Worm (Caenorhabditis elegans) whole organism, L4 larva: ENCODE results near the gene spat-1.

ENCODE experiments used
- F26F4.8 ChIP-seq: fragments of 200-800 bp; sonication (Bioruptor generic); conservative IDR thresholded peaks from 2 replicates; pipeline ENCODE4 v1.3.6; 2022; ENCODE audit warnings: missing genetic modification characterization, missing compliant biosample characterization
- F37D6.2 ChIP-seq: sonication (generic microtip); optimal IDR thresholded peaks from 2 replicates; lab custom pipeline; 2016; ENCODE audit warnings: mild to moderate bottlenecking, missing genetic modification characterization, missing compliant biosample characterization
- F44E2.7 ChIP-seq: fragments of 200-800 bp; sonication (Bioruptor generic); IDR thresholded peaks from 2 replicates; pipeline ENCODE4 v2.1.2; 2022; ENCODE audit warnings: missing genetic modification characterization, missing compliant biosample characterization
- Y5F2A.4 ChIP-seq: fragments of 200-800 bp; sonication (Bioruptor generic); optimal IDR thresholded peaks from 2 replicates; lab custom pipeline; 2018; ENCODE audit warnings: mild to moderate bottlenecking, missing genetic modification characterization, missing compliant biosample characterization
- ZK337.2 ChIP-seq: fragments of 200-800 bp; sonication (Bioruptor generic); IDR thresholded peaks from 2 replicates; pipeline ENCODE4 v1.3.6; 2022; ENCODE audit warnings: missing genetic modification reagents, missing genetic modification characterization, missing compliant biosample characterization
- aha-1 ChIP-seq: fragments of 150-350 bp; peaks from one replicate; lab custom pipeline; 2014; ENCODE audit warnings: missing biosample characterization, missing genetic modification characterization
- aly-2 ChIP-seq: sonication (generic microtip); optimal IDR thresholded peaks from 2 replicates; lab custom pipeline; 2018; ENCODE audit warnings: missing biosample characterization, missing genetic modification characterization
- ctbp-1 ChIP-seq: fragments of 200-800 bp; sonication (Bioruptor generic); IDR thresholded peaks from 2 replicates; pipeline ENCODE4 v1.3.6; 2022; ENCODE audit warnings: missing genetic modification reagents, missing genetic modification characterization, missing compliant biosample characterization
- daf-16 ChIP-seq, 3 experiments: sonication (generic microtip); optimal IDR thresholded peaks; 2 replicates each; lab custom pipeline; 2016 to 2017; ENCODE audit warnings: missing genetic modification characterization in 3 of 3, missing genetic modification reagents in 3 of 3, mild to moderate bottlenecking in 2 of 3, missing compliant biosample characterization in 2 of 3, missing biosample characterization in 1 of 3, moderate library complexity in 1 of 3
- dmd-9 ChIP-seq: fragments of 200-800 bp; sonication (Bioruptor generic); IDR thresholded peaks from 2 replicates; pipeline ENCODE4 v1.3.6; 2022; ENCODE audit warnings: missing genetic modification reagents, missing genetic modification characterization, missing compliant biosample characterization
- egl-43 ChIP-seq: fragments of 200-800 bp; sonication (Bioruptor generic); IDR thresholded peaks from 2 replicates; pipeline ENCODE4 v1.3.6; 2022; ENCODE audit warnings: missing genetic modification reagents, missing genetic modification characterization, missing compliant biosample characterization
- fkh-10 ChIP-seq: fragments of 150-350 bp; optimal IDR thresholded peaks from 2 replicates; lab custom pipeline; 2014; ENCODE audit warnings: missing biosample characterization, missing genetic modification reagents, missing genetic modification characterization
- gei-8 ChIP-seq: fragments of 200-800 bp; sonication (Bioruptor generic); optimal IDR thresholded peaks from 2 replicates; lab custom pipeline; 2018; ENCODE audit warnings: mild to moderate bottlenecking, missing genetic modification characterization, missing compliant biosample characterization
- hif-1 ChIP-seq, 2 experiments: sonication (generic microtip); optimal IDR thresholded peaks; 2 replicates each; lab custom pipeline; 2016 to 2017; ENCODE audit warnings: missing compliant biosample characterization in 2 of 2, missing genetic modification characterization in 2 of 2, missing genetic modification reagents in 2 of 2, missing genotype in 2 of 2, mild to moderate bottlenecking in 1 of 2
- hmg-1.1 ChIP-seq: fragments of 200-800 bp; sonication (Bioruptor generic); IDR thresholded peaks from 2 replicates; pipeline ENCODE4 v1.3.6; 2022; ENCODE audit warnings: missing genetic modification reagents, missing genetic modification characterization, missing compliant biosample characterization
- lin-38 ChIP-seq: fragments of 200-800 bp; sonication (Bioruptor generic); IDR thresholded peaks from 2 replicates; pipeline ENCODE4 v1.3.6; 2022; ENCODE audit warnings: missing genetic modification reagents, missing genetic modification characterization, missing compliant biosample characterization
- lsy-2 ChIP-seq, 2 experiments: fragments of 150-350 bp in 1 of 2; sonication (generic microtip) in 1 of 2; optimal IDR thresholded peaks; 2 replicates each; lab custom pipeline; 2014 to 2017; ENCODE audit warnings: missing biosample characterization in 2 of 2, missing genetic modification characterization in 2 of 2
- madf-5 ChIP-seq, 2 experiments: fragments of 200-800 bp; sonication (Bioruptor generic); IDR thresholded peaks; 2 replicates each; pipeline ENCODE4 v1.3.6; 2022; ENCODE audit warnings: missing compliant biosample characterization in 2 of 2, missing genetic modification characterization in 2 of 2
- mes-2 ChIP-seq: sonication (generic microtip); optimal IDR thresholded peaks from 2 replicates; lab custom pipeline; 2016; ENCODE audit warnings: missing genotype, mild to moderate bottlenecking, missing genetic modification characterization, missing compliant biosample characterization; ENCODE audit not compliant: poor library complexity, severe bottlenecking
- nhr-102 ChIP-seq: sonication (generic microtip); optimal IDR thresholded peaks from 2 replicates; lab custom pipeline; 2016; ENCODE audit warnings: mild to moderate bottlenecking, missing genetic modification characterization, moderate library complexity, missing compliant biosample characterization
- nhr-25 ChIP-seq: sonication (generic microtip); optimal IDR thresholded peaks from 2 replicates; lab custom pipeline; 2017; ENCODE audit warnings: missing genetic modification characterization, mild to moderate bottlenecking, missing compliant biosample characterization, antibody characterized with exemption, moderate library complexity, borderline replicate concordance; ENCODE audit not compliant: insufficient read depth
- nhr-76 ChIP-seq: fragments of 150-350 bp; optimal IDR thresholded peaks from 2 replicates; lab custom pipeline; 2014; ENCODE audit warnings: missing biosample characterization, missing genetic modification characterization
- nhr-77 ChIP-seq: fragments of 150-350 bp; optimal IDR thresholded peaks from 2 replicates; lab custom pipeline; 2014; ENCODE audit warnings: missing biosample characterization, missing genetic modification characterization
- rbr-2 ChIP-seq: sonication (generic microtip); optimal IDR thresholded peaks from 2 replicates; lab custom pipeline; 2016; ENCODE audit warnings: missing genotype, missing genetic modification characterization, missing compliant biosample characterization
- saeg-2 ChIP-seq: fragments of 200-800 bp; sonication (Bioruptor generic); IDR thresholded peaks from 2 replicates; pipeline ENCODE4 v1.3.6; 2022; ENCODE audit warnings: missing genetic modification reagents, missing genetic modification characterization, missing compliant biosample characterization
- set-16 ChIP-seq: fragments of 200-800 bp; sonication (Bioruptor generic); IDR thresholded peaks from 2 replicates; pipeline ENCODE4 v1.3.6; 2022; ENCODE audit warnings: missing genetic modification reagents, missing genetic modification characterization, missing compliant biosample characterization
- spr-3 ChIP-seq: fragments of 200-800 bp; sonication (Bioruptor generic); optimal IDR thresholded peaks from 2 replicates; lab custom pipeline; 2018; ENCODE audit warnings: mild to moderate bottlenecking, missing genetic modification characterization, missing compliant biosample characterization
- unc-130 ChIP-seq: sonication (generic microtip); optimal IDR thresholded peaks from 2 replicates; lab custom pipeline; 2016; ENCODE audit warnings: missing genetic modification reagents, missing genetic modification characterization, missing compliant biosample characterization
- unc-62 ChIP-seq, 3 experiments: fragments of 150-350 bp in 1 of 3; sonication (generic microtip); optimal IDR thresholded peaks in 2 of 3; peaks in 1 of 3; 1 replicate in 1 of 3; 2 replicates in 2 of 3; lab custom pipeline; 2014 to 2017; ENCODE audit warnings: missing biosample characterization in 3 of 3, missing genetic modification characterization in 3 of 3, missing genetic modification reagents in 3 of 3, missing genotype in 1 of 3
- zag-1 ChIP-seq: fragments of 150-350 bp; optimal IDR thresholded peaks from 2 replicates; lab custom pipeline; 2014; ENCODE audit warnings: missing biosample characterization, missing genetic modification characterization
- ztf-7 ChIP-seq: fragments of 150-350 bp; optimal IDR thresholded peaks from 2 replicates; lab custom pipeline; 2014; ENCODE audit warnings: missing biosample characterization, missing genetic modification characterization

spat-1 gene

ce11 chrII:14563766-14564370, 35.3 kb downstream of the spat-1 start:
- TF ChIP-seq hmg-1.1 (GFP tag; lab: Robert Waterston, UW) = 0 out of 2 replicates have a peak, but pooled peaks have one; percentile 44
- TF ChIP-seq nhr-77 (tag; lab: Kevin White, UChicago) = peak; percentile 32
- TF ChIP-seq madf-5 (GFP tag; IDR thresholded peaks at IDR 0.05; lab: Robert Waterston, UW) = peak in 1 of 2 experiments; percentile 43; a peak in 1 of 4 replicates
- peak; percentile 69; the same call in 1 of the 2 replicates for TF ChIP-seq ZK337.2 (GFP tag; lab: Robert Waterston, UW)
- TF ChIP-seq unc-130 = peak; percentile 12
- peak; percentile 71 for TF ChIP-seq mes-2 (tag; lab: Kevin White, UChicago)
- TF ChIP-seq lsy-2 (tag; optimal IDR thresholded peaks at IDR 0.05; lab: Kevin White, UChicago) = peak; percentile 15 to 94
- TF ChIP-seq lin-38 = peak; percentile 48
- peak in 1 of 2 experiments; percentile 32 for TF ChIP-seq hif-1 (tag; optimal IDR thresholded peaks at IDR 0.05; lab: Kevin White, UChicago)

DNA sequence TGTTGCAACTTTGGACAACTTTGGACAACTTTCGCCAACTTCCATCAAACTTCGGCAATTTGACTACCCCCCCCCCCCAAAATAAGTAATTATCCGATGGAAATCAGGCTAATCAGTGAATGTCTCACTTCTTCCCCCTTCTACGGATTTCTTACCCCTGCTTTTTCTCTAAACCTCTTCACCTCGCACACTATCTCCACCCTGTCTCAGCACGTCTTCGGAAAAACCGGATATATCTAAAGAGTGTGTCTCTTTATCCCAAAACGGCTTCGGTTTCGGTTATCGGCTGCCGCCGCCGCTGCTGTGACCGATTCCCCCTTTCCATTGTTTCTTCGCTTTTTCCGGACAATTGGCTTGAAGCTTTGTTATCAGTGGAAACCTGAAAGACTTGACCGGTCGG, 39.3 kb downstream of the spat-1 start:
- TF ChIP-seq daf-16 (GFP tag; optimal IDR thresholded peaks at IDR 0.05; lab: Kevin White, UChicago) = no peak
- no peak for TF ChIP-seq daf-16 (tag; optimal IDR thresholded peaks at IDR 0.05; lab: Kevin White, UChicago)
- peak; percentile 68 for TF ChIP-seq aha-1 (tag; lab: Kevin White, UChicago)
- TF ChIP-seq, all 104 proteins: peak for 1

ce11 chrII:14569322-14569721, 40.8 kb downstream of the spat-1 start:
- TF ChIP-seq madf-5 (GFP tag; IDR thresholded peaks at IDR 0.05; lab: Robert Waterston, UW) (0 out of 4 replicates have a peak, but pooled peaks of 1 of the 2 experiments have one; percentile 27), lsy-2 (tag; optimal IDR thresholded peaks at IDR 0.05; lab: Kevin White, UChicago) (peak in 1 of 2 experiments; percentile 10), set-16 (GFP tag; lab: Robert Waterston, UW) (peak; percentile 84), nhr-102 (no peak), ctbp-1 (0 out of 2 replicates have a peak, but pooled peaks have one; percentile 51), ztf-7 (tag; lab: Kevin White, UChicago) (no peak), hmg-1.1 (GFP tag; lab: Robert Waterston, UW) (peak; percentile 43; the same call in 1 of the 2 replicates), aly-2 (no peak), zag-1 (tag; lab: Kevin White, UChicago) (no peak), daf-16 (GFP tag; optimal IDR thresholded peaks at IDR 0.05; lab: Kevin White, UChicago) (no peak), daf-16 (tag; optimal IDR thresholded peaks at IDR 0.05; lab: Kevin White, UChicago) (peak; percentile 10), fkh-10 (GFP tag; lab: Kevin White, UChicago) (peak; percentile 10), F37D6.2 (tag; lab: Kevin White, UChicago) (peak; percentile 7), rbr-2 (tag; lab: Kevin White, UChicago) (peak; percentile 40), saeg-2 (GFP tag; lab: Robert Waterston, UW) (no peak), egl-43 (GFP tag; lab: Robert Waterston, UW) (peak; percentile 63; the same call in 1 of the 2 replicates), F26F4.8 (GFP tag; lab: Robert Waterston, UW) (0 out of 2 replicates have a peak, but pooled peaks have one; percentile 16)

ce11 chrII:14570541-14571160, 42.1 kb downstream of the spat-1 start:
- TF ChIP-seq Y5F2A.4 (no peak), unc-62 (GFP tag; optimal IDR thresholded peaks at IDR 0.05 in 1 of 2; lab: Kevin White, UChicago) (peak in 1 of 2 experiments; percentile 86), unc-62 (tag; optimal IDR thresholded peaks at IDR 0.05; lab: Kevin White, UChicago) (no peak), saeg-2 (GFP tag; lab: Robert Waterston, UW) (no peak), nhr-76 (tag; lab: Kevin White, UChicago) (no peak), dmd-9 (GFP tag; lab: Robert Waterston, UW) (no peak), spr-3 (GFP tag; lab: Kevin White, UChicago) (no peak), egl-43 (GFP tag; lab: Robert Waterston, UW) (0 out of 2 replicates have a peak, but pooled peaks have one; percentile 11), F44E2.7 (GFP tag; lab: Robert Waterston, UW) (no peak), nhr-25 (tag; lab: Kevin White, UChicago) (no peak), gei-8 (no peak), madf-5 (GFP tag; IDR thresholded peaks at IDR 0.05; lab: Robert Waterston, UW) (peak; percentile 35 to 73; a peak in 2 of 4 replicates), mes-2 (tag; lab: Kevin White, UChicago) (no peak), aha-1 (tag; lab: Kevin White, UChicago) (peak; percentile 70), aly-2 (no peak)
